Fruit fly (Drosophila melanogaster): ENCODE results near the gene CG32248.

CG32248 gene

dm6 chr3L:4484623-4485022 is 13.1 kb downstream of the CG32248 start:
- TF ChIP-seq h (optimal IDR thresholded peaks at IDR 0.05) = no peak
- TF ChIP-seq Sin3A (optimal IDR thresholded peaks at IDR 0.05) = no peak
- TF ChIP-seq ttk (optimal IDR thresholded peaks at IDR 0.05) = no peak
- TF ChIP-seq psq (optimal IDR thresholded peaks at IDR 0.05) = no peak
- TF ChIP-seq insv (optimal IDR thresholded peaks at IDR 0.05) = no peak

DNA sequence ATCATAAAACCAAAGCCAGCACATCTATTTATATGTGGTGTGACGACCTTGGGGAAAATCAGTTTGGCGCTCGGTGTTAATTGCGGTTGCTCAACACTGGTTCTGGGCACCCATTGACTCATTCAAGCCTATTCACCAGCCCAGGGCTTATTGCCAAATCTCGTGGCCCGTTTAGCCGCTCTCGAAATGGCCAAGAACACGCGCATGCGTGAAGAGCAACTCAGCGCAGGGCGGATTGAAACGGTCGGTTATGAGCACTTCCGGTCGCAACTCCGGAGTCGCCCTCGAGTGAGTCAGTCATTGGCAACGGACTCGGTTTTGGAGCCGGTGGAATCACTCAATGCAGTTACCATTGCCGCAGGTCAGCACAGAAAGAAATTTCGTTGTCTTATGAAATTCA is 17.9 kb downstream of the CG32248 start:
- TF ChIP-seq ttk (optimal IDR thresholded peaks at IDR 0.05) (no peak), insv (optimal IDR thresholded peaks at IDR 0.05) (no peak), Myc (optimal IDR thresholded peaks at IDR 0.05) (no peak), Sin3A (optimal IDR thresholded peaks at IDR 0.05) (no peak), h (optimal IDR thresholded peaks at IDR 0.05) (no peak), psq (optimal IDR thresholded peaks at IDR 0.05) (no peak)

dm6 chr3L:4490702-4491243 is 19.2 kb downstream of the CG32248 start, which contains the start of gene CG13722:
TSS of gene CG13722 (minus strand) at chr3L:4490963.
- no peak for TF ChIP-seq h (optimal IDR thresholded peaks at IDR 0.05)
- TF ChIP-seq Myc (optimal IDR thresholded peaks at IDR 0.05) = no peak
- no peak for TF ChIP-seq psq (optimal IDR thresholded peaks at IDR 0.05)
- TF ChIP-seq Sin3A (optimal IDR thresholded peaks at IDR 0.05) = no peak
- TF ChIP-seq ttk (optimal IDR thresholded peaks at IDR 0.05) = no peak

DNA sequence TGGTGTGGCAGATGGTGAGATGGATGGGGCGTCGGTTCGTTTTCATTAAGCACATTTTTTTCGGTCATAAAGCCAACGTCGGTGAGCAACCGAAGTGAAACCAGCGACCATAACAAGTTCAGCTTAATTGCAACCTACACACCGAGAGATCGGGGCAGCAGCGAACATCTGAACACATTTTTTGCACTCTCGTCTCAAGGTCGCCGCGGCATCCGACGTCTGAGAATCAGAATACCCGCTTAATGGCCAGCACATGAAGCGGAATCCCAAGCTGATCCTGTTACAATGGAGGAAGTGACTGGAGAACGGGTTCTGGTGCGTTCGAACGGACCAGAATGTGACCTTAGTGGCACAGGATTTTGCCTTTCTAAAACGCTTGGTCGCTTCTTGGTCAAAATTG is 22.1 kb downstream of the CG32248 start:
- TF ChIP-seq h (optimal IDR thresholded peaks at IDR 0.05) (no peak), psq (optimal IDR thresholded peaks at IDR 0.05) (no peak), Sin3A (optimal IDR thresholded peaks at IDR 0.05) (no peak), ttk (optimal IDR thresholded peaks at IDR 0.05) (no peak), Myc (optimal IDR thresholded peaks at IDR 0.05) (no peak), insv (optimal IDR thresholded peaks at IDR 0.05) (no peak)

DNA sequence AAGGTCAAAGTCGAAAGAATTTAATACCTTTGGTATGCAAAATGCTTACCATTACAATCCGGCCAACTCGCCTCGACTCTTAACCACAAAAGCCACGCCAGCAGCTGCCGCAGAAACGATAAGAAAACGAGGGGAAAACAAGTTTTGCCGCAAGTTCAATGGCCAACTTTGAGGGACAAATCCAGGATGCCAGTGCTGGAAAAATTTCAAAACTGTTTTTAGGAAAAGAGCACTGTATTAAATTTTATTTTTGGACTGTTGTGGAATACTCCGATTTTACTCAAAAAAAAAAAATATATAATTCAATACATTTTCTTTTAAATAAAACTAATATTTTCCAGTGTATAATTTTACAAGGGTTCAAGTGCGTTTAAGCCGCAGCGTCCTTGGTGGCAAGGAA is 23.1 kb downstream of the CG32248 start:
- no peak for TF ChIP-seq insv (optimal IDR thresholded peaks at IDR 0.05)
- no peak for TF ChIP-seq psq (optimal IDR thresholded peaks at IDR 0.05)
- TF ChIP-seq Sin3A (optimal IDR thresholded peaks at IDR 0.05) = no peak
- no peak for TF ChIP-seq ttk (optimal IDR thresholded peaks at IDR 0.05)
- TF ChIP-seq Myc (optimal IDR thresholded peaks at IDR 0.05) = no peak
- TF ChIP-seq h (optimal IDR thresholded peaks at IDR 0.05) = no peak

DNA sequence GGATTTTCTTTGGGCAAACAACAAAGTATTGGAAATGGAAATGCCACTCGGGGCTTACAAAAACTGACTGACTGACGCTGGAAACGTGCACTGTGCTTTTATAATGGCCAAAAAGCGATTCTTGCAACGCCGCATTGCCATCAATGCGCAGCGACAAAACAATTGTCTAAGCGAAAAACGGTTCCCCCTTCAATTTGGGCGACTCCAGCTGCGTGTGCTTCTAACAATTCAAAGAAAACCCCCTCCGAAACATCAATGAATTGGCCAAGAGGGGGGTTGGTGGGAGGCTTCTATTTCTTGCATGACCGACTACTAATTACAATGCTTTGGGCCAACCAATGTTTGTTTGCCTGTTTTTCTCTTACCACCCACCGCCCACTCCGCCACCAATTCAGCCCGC is 26.1 kb downstream of the CG32248 start, which contains the start of gene CG13721:
Gene CG13721 (minus strand): TSS at position 101 of the 400 bp plus-strand sequence.
- TF ChIP-seq insv (optimal IDR thresholded peaks at IDR 0.05) (no peak), ttk (optimal IDR thresholded peaks at IDR 0.05) (no peak), Myc (optimal IDR thresholded peaks at IDR 0.05) (no peak), psq (optimal IDR thresholded peaks at IDR 0.05) (no peak), h (optimal IDR thresholded peaks at IDR 0.05) (no peak), Sin3A (optimal IDR thresholded peaks at IDR 0.05) (no peak)

DNA sequence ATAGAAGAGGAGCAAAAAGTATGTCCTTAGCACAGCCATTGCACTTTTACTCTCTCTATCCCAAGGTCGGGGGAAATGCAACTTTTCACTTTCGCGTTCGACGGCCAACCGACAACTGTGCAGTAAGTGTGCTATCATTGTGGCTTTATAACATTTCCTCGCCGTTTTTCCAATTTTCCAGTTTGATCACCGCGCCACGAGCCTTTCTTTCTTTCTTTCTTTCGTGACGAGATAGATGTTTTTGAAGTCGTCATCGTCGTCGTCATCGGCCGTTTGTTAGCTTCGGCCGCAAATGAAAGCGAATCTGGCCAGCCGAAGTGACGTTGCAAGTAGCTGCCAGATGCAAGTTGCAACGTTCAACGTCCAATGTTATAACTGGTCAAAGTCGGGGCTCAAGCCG is 28.9 kb downstream of the CG32248 start, which contains the start of gene CG13720:
Gene CG13720 (minus strand): TSS at position 101 of the 400 bp plus-strand sequence.
- TF ChIP-seq ttk (optimal IDR thresholded peaks at IDR 0.05) = no peak
- no peak for TF ChIP-seq h (optimal IDR thresholded peaks at IDR 0.05)
- TF ChIP-seq Sin3A (optimal IDR thresholded peaks at IDR 0.05) = no peak
- TF ChIP-seq Myc (optimal IDR thresholded peaks at IDR 0.05) = no peak
- no peak for TF ChIP-seq insv (optimal IDR thresholded peaks at IDR 0.05)
- TF ChIP-seq psq (optimal IDR thresholded peaks at IDR 0.05) = no peak

DNA sequence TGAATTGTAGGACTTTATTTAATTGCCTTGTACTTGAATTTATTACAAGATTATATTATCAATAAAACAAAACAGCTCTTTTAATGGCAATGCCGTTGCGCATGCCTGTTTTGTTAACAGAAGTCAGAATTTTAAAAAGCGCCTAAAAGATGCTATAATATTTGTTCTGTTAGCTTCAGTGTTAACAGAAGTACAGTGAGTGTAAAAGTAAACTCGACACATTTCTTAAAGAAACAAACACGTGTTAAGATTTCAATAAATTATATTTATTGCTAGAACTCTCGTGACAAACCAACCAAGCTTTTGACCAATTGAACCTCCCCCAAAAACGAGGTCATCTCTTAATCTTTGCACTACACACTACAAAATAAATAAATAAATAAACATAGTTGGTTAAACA is 29.9 kb downstream of the CG32248 start:
- TF ChIP-seq Sin3A (optimal IDR thresholded peaks at IDR 0.05) (no peak), insv (optimal IDR thresholded peaks at IDR 0.05) (no peak), h (optimal IDR thresholded peaks at IDR 0.05) (no peak), Myc (optimal IDR thresholded peaks at IDR 0.05) (no peak), ttk (optimal IDR thresholded peaks at IDR 0.05) (no peak), psq (optimal IDR thresholded peaks at IDR 0.05) (no peak)

- TF ChIP-seq insv (optimal IDR thresholded peaks at IDR 0.05) = no peak
- no peak for TF ChIP-seq ttk (optimal IDR thresholded peaks at IDR 0.05)
- TF ChIP-seq h (optimal IDR thresholded peaks at IDR 0.05) = no peak
- TF ChIP-seq Sin3A (optimal IDR thresholded peaks at IDR 0.05) = no peak
- TF ChIP-seq Myc (optimal IDR thresholded peaks at IDR 0.05) = no peak
- TF ChIP-seq psq (optimal IDR thresholded peaks at IDR 0.05) = no peak
These were observed 36.3 kb downstream of the CG32248 start for dm6 chr3L:4507846-4508245.

dm6 chr3L:4508307-4508706 is 36.8 kb downstream of the CG32248 start, which contains the start of gene NT1:
TSS of gene NT1 (minus strand) at chr3L:4508433.
- TF ChIP-seq Sin3A (optimal IDR thresholded peaks at IDR 0.05) (no peak), psq (optimal IDR thresholded peaks at IDR 0.05) (no peak), ttk (optimal IDR thresholded peaks at IDR 0.05) (no peak), Myc (optimal IDR thresholded peaks at IDR 0.05) (no peak), h (optimal IDR thresholded peaks at IDR 0.05) (no peak), insv (optimal IDR thresholded peaks at IDR 0.05) (no peak)

- TF ChIP-seq Myc (optimal IDR thresholded peaks at IDR 0.05) (no peak), insv (optimal IDR thresholded peaks at IDR 0.05) (no peak), h (optimal IDR thresholded peaks at IDR 0.05) (no peak), Sin3A (optimal IDR thresholded peaks at IDR 0.05) (no peak), ttk (optimal IDR thresholded peaks at IDR 0.05) (no peak), psq (optimal IDR thresholded peaks at IDR 0.05) (no peak)
These were observed 37.4 kb downstream of the CG32248 start for dm6 chr3L:4508926-4509457.

DNA sequence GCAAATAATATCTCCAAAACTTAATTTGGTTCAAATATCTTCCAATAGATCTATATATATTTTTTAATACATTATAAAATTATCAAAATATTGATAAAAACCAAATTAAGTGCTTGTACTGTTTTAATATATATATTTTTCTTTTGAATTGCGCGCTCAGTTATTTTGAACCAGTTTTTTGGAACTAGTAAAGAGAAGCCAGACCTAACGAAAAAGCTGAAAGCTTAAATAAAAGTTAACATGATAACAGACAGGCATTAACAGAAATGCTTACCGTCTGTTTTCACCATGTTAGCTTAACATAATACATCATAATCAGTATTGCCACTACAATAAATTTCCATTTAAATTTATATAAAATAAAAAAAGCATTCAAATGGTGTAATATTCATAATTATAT is 38.8 kb downstream of the CG32248 start:
- TF ChIP-seq Sin3A (optimal IDR thresholded peaks at IDR 0.05) (no peak), ttk (optimal IDR thresholded peaks at IDR 0.05) (no peak), insv (optimal IDR thresholded peaks at IDR 0.05) (no peak), psq (optimal IDR thresholded peaks at IDR 0.05) (no peak), h (optimal IDR thresholded peaks at IDR 0.05) (no peak)

- TF ChIP-seq Sin3A (optimal IDR thresholded peaks at IDR 0.05) (no peak), ttk (optimal IDR thresholded peaks at IDR 0.05) (no peak), h (optimal IDR thresholded peaks at IDR 0.05) (no peak), Myc (optimal IDR thresholded peaks at IDR 0.05) (no peak), insv (optimal IDR thresholded peaks at IDR 0.05) (no peak), psq (optimal IDR thresholded peaks at IDR 0.05) (no peak)
These were observed 44.8 kb downstream of the CG32248 start for dm6 chr3L:4516378-4516777.
